Worm (Caenorhabditis elegans) whole organism, L2 larva: ENCODE data around the gene srt-7.

ENCODE experiments used
- R02D3.7 ChIP-seq: fragments of 150-350 bp; optimal IDR thresholded peaks from 2 replicates; lab custom pipeline; 2014; ENCODE audit warnings: missing biosample characterization, missing genetic modification characterization
- Y55F3AM.14 ChIP-seq: fragments of 200-800 bp; sonication (Bioruptor generic); optimal IDR thresholded peaks from 2 replicates; lab custom pipeline; 2018; ENCODE audit warnings: mild to moderate bottlenecking, missing genetic modification characterization, missing compliant biosample characterization
- egl-27 ChIP-seq: sonication (generic microtip); optimal IDR thresholded peaks from 3 replicates; lab custom pipeline; 2017; ENCODE audit warnings: missing biosample characterization, missing genetic modification reagents, missing genetic modification characterization
- lin-39 ChIP-seq: fragments of 150-350 bp; optimal IDR thresholded peaks from 2 replicates; lab custom pipeline; 2014; ENCODE audit warnings: missing biosample characterization, missing genetic modification reagents, missing genetic modification characterization
- nhr-6 ChIP-seq: fragments of 150-350 bp; optimal IDR thresholded peaks from 2 replicates; lab custom pipeline; 2014; ENCODE audit warnings: missing biosample characterization, missing genetic modification characterization

DNA sequence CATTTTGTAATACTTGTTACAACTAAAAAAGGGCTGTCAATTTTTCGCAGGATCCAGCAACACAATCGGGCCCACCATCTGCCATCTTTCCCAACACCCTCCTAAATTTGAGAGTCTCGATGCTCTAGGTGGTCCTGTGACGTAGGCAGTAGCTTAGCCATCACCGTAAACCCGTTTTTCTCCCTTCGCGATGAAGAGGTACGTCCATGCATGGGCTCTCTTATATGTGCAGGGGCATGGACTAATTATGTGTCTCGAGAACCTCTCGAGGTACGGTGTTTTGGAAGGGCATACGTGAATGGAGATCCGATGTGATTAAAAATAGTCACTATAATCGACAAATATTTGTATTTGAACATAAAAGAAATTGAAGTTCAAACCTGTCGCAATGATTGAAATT, 40.6 kb upstream of the srt-7 start:
- no peak for TF ChIP-seq R02D3.7 (tag; lab: Kevin White, UChicago)
- TF ChIP-seq nhr-6 (tag; lab: Kevin White, UChicago) = no peak
- no peak for TF ChIP-seq egl-27 (tag; lab: Kevin White, UChicago)
- no peak for TF ChIP-seq lin-39
- TF ChIP-seq Y55F3AM.14 = no peak
